Fruit fly (Drosophila melanogaster) whole organism, embryonic: Measurements from ENCODE around the gene CG8326.

Experiments
- Adf1 ChIP-seq: fragments of 200-800 bp; sonication (Bioruptor generic); IDR thresholded peaks from 2 replicates; pipeline ENCODE4 v1.3.6; 2022; ENCODE audit warnings: missing biosample characterization, missing genetic modification characterization
- Bgb ChIP-seq: fragments of 200-800 bp; sonication (Bioruptor generic); IDR thresholded peaks from 2 replicates; pipeline ENCODE4 v1.3.6; 2022; ENCODE audit warnings: missing biosample characterization, missing genetic modification characterization; ENCODE audit not compliant: partially characterized antibody
- CG10209 ChIP-seq: fragments of 200-800 bp; sonication (Bioruptor generic); optimal IDR thresholded peaks from 3 replicates; lab custom pipeline; 2017; ENCODE audit warnings: missing biosample characterization, mild to moderate bottlenecking, missing genetic modification characterization, missing genetic modification reagents
- CG10366 ChIP-seq: fragments of 200-800 bp; sonication (Bioruptor generic); IDR thresholded peaks from 2 replicates; pipeline ENCODE4 v1.3.6; 2022; ENCODE audit warnings: missing biosample characterization, missing genetic modification characterization
- CG10959 ChIP-seq: fragments of 200-800 bp; sonication (Bioruptor generic); IDR thresholded peaks from 2 replicates; pipeline ENCODE4 v1.3.6; 2022; ENCODE audit warnings: missing biosample characterization, missing genetic modification characterization
- CG1233 ChIP-seq: fragments of 200-800 bp; sonication (Bioruptor generic); optimal IDR thresholded peaks from 4 replicates; lab custom pipeline; 2018; ENCODE audit warnings: missing biosample characterization, mild to moderate bottlenecking, missing genetic modification characterization
- CG14710 ChIP-seq: fragments of 200-800 bp; sonication (Bioruptor generic); optimal IDR thresholded peaks from 3 replicates; lab custom pipeline; 2019; ENCODE audit warnings: missing biosample characterization, mild to moderate bottlenecking, missing genetic modification characterization, moderate library complexity
- CG14965 ChIP-seq: fragments of 200-800 bp; sonication (Bioruptor generic); optimal IDR thresholded peaks from 2 replicates; lab custom pipeline; 2016; ENCODE audit warnings: missing biosample characterization, missing genetic modification characterization, borderline replicate concordance
- CG16813 ChIP-seq: fragments of 200-800 bp; sonication (Bioruptor generic); IDR thresholded peaks from 3 replicates; pipeline ENCODE4 v1.3.6; 2022; ENCODE audit warnings: missing biosample characterization, missing genetic modification characterization; ENCODE audit not compliant: partially characterized antibody
- CG17361 ChIP-seq: fragments of 200-800 bp; sonication (Bioruptor generic); IDR thresholded peaks from 3 replicates; pipeline ENCODE4 v1.3.6; 2022; ENCODE audit warnings: missing biosample characterization, missing genetic modification characterization
- CG1792 ChIP-seq: fragments of 200-800 bp; sonication (Bioruptor generic); optimal IDR thresholded peaks from 2 replicates; lab custom pipeline; 2016; ENCODE audit warnings: missing biosample characterization, missing genetic modification characterization
- CG18011 ChIP-seq: fragments of 200-800 bp; sonication (Bioruptor generic); optimal IDR thresholded peaks from 2 replicates; lab custom pipeline; 2017; ENCODE audit warnings: missing biosample characterization, missing genetic modification characterization, mild to moderate bottlenecking, moderate library complexity, missing genotype
- CG2202 ChIP-seq: fragments of 200-800 bp; sonication (Bioruptor generic); optimal IDR thresholded peaks from 2 replicates; lab custom pipeline; 2018; ENCODE audit warnings: missing biosample characterization, mild to moderate bottlenecking, missing genetic modification characterization
- CG2678 ChIP-seq: fragments of 200-800 bp; sonication (Bioruptor generic); optimal IDR thresholded peaks from 3 replicates; lab custom pipeline; 2019; ENCODE audit warnings: missing biosample characterization, mild to moderate bottlenecking, missing genetic modification characterization, moderate library complexity
- CG31441 ChIP-seq: fragments of 200-800 bp; sonication (Bioruptor generic); IDR thresholded peaks from 2 replicates; pipeline ENCODE4 v1.3.6; 2022; ENCODE audit warnings: missing biosample characterization, missing genetic modification characterization
- CG3281 ChIP-seq: fragments of 200-800 bp; sonication (Bioruptor generic); optimal IDR thresholded peaks from 3 replicates; lab custom pipeline; 2017; ENCODE audit warnings: missing biosample characterization, mild to moderate bottlenecking, missing genetic modification characterization
- CG34376 ChIP-seq: fragments of 200-800 bp; sonication (Bioruptor generic); optimal IDR thresholded peaks from 2 replicates; lab custom pipeline; 2018; ENCODE audit warnings: missing biosample characterization, mild to moderate bottlenecking, missing genetic modification characterization
- CG4707 ChIP-seq: fragments of 200-800 bp; sonication (Bioruptor generic); optimal IDR thresholded peaks from 2 replicates; lab custom pipeline; 2018; ENCODE audit warnings: missing biosample characterization, mild to moderate bottlenecking, missing genetic modification characterization, moderate library complexity
- CG6791 ChIP-seq: fragments of 200-800 bp; sonication (Bioruptor generic); IDR thresholded peaks from 3 replicates; pipeline ENCODE4 v1.3.6; 2022; ENCODE audit warnings: missing biosample characterization, missing genetic modification characterization; ENCODE audit not compliant: partially characterized antibody
- CHES-1-like ChIP-seq: fragments of 200-800 bp; sonication (Bioruptor generic); optimal IDR thresholded peaks from 2 replicates; lab custom pipeline; 2016; ENCODE audit warnings: missing biosample characterization, missing genetic modification characterization
- D19B ChIP-seq: fragments of 200-800 bp; sonication (Bioruptor generic); optimal IDR thresholded peaks from 2 replicates; lab custom pipeline; 2017; ENCODE audit warnings: missing biosample characterization, mild to moderate bottlenecking, missing genetic modification characterization
- Doc3 ChIP-seq: fragments of 200-800 bp; sonication (Bioruptor generic); IDR thresholded peaks from 3 replicates; pipeline ENCODE4 v1.3.6; 2022; ENCODE audit warnings: missing biosample characterization, missing genetic modification characterization; ENCODE audit not compliant: partially characterized antibody
- Eip74EF ChIP-seq, 2 experiments: fragments of 200-800 bp in 1 of 2; fragments of >200 bp in 1 of 2; sonication (Bioruptor generic) in 1 of 2; optimal IDR thresholded peaks; 2 replicates each; lab custom pipeline; 2017 to 2019; ENCODE audit warnings: missing biosample characterization in 2 of 2, missing genetic modification characterization in 2 of 2, mild to moderate bottlenecking in 1 of 2, moderate library complexity in 1 of 2
- Hr3 ChIP-seq: fragments of 200-800 bp; sonication (Bioruptor generic); optimal IDR thresholded peaks from 3 replicates; lab custom pipeline; 2016; ENCODE audit warnings: missing biosample characterization, missing genetic modification characterization
- Kr ChIP-seq: fragments of 200-800 bp; sonication (Bioruptor generic); optimal IDR thresholded peaks from 2 replicates; lab custom pipeline; 2017; ENCODE audit warnings: missing biosample characterization, mild to moderate bottlenecking, missing genetic modification characterization
- Lim3 ChIP-seq: fragments of 200-800 bp; sonication (Bioruptor generic); IDR thresholded peaks from 2 replicates; pipeline ENCODE4 v1.3.6; 2022; ENCODE audit warnings: missing biosample characterization, missing genetic modification characterization
- Mes4 ChIP-seq: fragments of 200-800 bp; sonication (Bioruptor generic); optimal IDR thresholded peaks from 2 replicates; lab custom pipeline; 2016; ENCODE audit warnings: missing biosample characterization, missing genetic modification characterization
- Nf-YC ChIP-seq: fragments of 200-800 bp; optimal IDR thresholded peaks from 3 replicates; lab custom pipeline; 2019; ENCODE audit warnings: missing biosample characterization, mild to moderate bottlenecking, missing genetic modification characterization, moderate library complexity
- Pdp1 ChIP-seq, 2 experiments: fragments of 200-800 bp; sonication (Bioruptor generic); optimal IDR thresholded peaks; 3 replicates each; lab custom pipeline; 2016; ENCODE audit warnings: missing biosample characterization in 2 of 2, missing genetic modification characterization in 2 of 2, mild to moderate bottlenecking in 1 of 2, moderate library complexity in 1 of 2
- Sry-β ChIP-seq: fragments of 200-800 bp; sonication (Bioruptor generic); optimal IDR thresholded peaks from 2 replicates; lab custom pipeline; 2018; ENCODE audit warnings: missing biosample characterization, mild to moderate bottlenecking, missing genetic modification characterization, moderate library complexity
- Sry-δ ChIP-seq: fragments of 200-800 bp; sonication (Bioruptor generic); optimal IDR thresholded peaks from 2 replicates; lab custom pipeline; 2016; ENCODE audit warnings: missing biosample characterization, missing genetic modification characterization
- Tbp ChIP-seq: fragments of >200 bp; optimal IDR thresholded peaks from 2 replicates; lab custom pipeline; 2018; ENCODE audit warnings: missing biosample characterization, missing genetic modification characterization
- Xrp1 ChIP-seq: fragments of 200-800 bp; sonication (Bioruptor generic); IDR thresholded peaks from 2 replicates; pipeline ENCODE4 v1.3.6; 2022; ENCODE audit warnings: missing biosample characterization, missing genetic modification characterization
- ase ChIP-seq: fragments of 200-800 bp; sonication (Bioruptor generic); IDR thresholded peaks from 3 replicates; pipeline ENCODE4 v1.3.6; 2022; ENCODE audit warnings: missing biosample characterization, missing genetic modification characterization
- crc ChIP-seq: fragments of 200-800 bp; sonication (Bioruptor generic); optimal IDR thresholded peaks from 2 replicates; lab custom pipeline; 2016; ENCODE audit warnings: missing biosample characterization, missing genetic modification characterization
- danr ChIP-seq: fragments of 200-800 bp; sonication (Bioruptor generic); IDR thresholded peaks from 2 replicates; pipeline ENCODE4 v1.3.6; 2022; ENCODE audit warnings: missing biosample characterization, missing genetic modification characterization
- disco-r ChIP-seq: fragments of 200-800 bp; sonication (Bioruptor generic); optimal IDR thresholded peaks from 2 replicates; lab custom pipeline; 2016; ENCODE audit warnings: missing biosample characterization, missing genetic modification characterization
- eyg ChIP-seq: fragments of 200-800 bp; sonication (Bioruptor generic); optimal IDR thresholded peaks from 3 replicates; lab custom pipeline; 2016; ENCODE audit warnings: missing biosample characterization, missing genetic modification characterization
- grau ChIP-seq: fragments of 200-800 bp; optimal IDR thresholded peaks from 3 replicates; lab custom pipeline; 2019; ENCODE audit warnings: missing biosample characterization, mild to moderate bottlenecking, missing genetic modification characterization, moderate library complexity
- gt ChIP-seq: fragments of 200-800 bp; sonication (Bioruptor generic); IDR thresholded peaks from 2 replicates; pipeline ENCODE4 v1.3.6; 2022; ENCODE audit warnings: missing biosample characterization, missing genetic modification characterization
- pho ChIP-seq: fragments of 200-800 bp; sonication (Bioruptor generic); optimal IDR thresholded peaks from 2 replicates; lab custom pipeline; 2016; ENCODE audit warnings: missing biosample characterization, missing genetic modification characterization
- repo ChIP-seq: fragments of 200-800 bp; sonication (Bioruptor generic); optimal IDR thresholded peaks from 2 replicates; lab custom pipeline; 2016; ENCODE audit warnings: missing biosample characterization, missing genetic modification characterization
- row ChIP-seq: fragments of 200-800 bp; sonication (Bioruptor generic); IDR thresholded peaks from 3 replicates; pipeline ENCODE4 v1.3.6; 2022; ENCODE audit warnings: missing biosample characterization, missing genetic modification characterization
- sc ChIP-seq, 3 experiments: fragments of >200 bp in 2 of 3; fragments of 200-800 bp in 1 of 3; sonication (Bioruptor generic) in 1 of 3; optimal IDR thresholded peaks; 2 replicates in 2 of 3; 3 replicates in 1 of 3; lab custom pipeline; 2017; ENCODE audit warnings: mild to moderate bottlenecking in 1 of 3, missing biosample characterization in 1 of 3, missing genetic modification characterization in 1 of 3, missing genetic modification reagents in 1 of 3
- schlank ChIP-seq: fragments of 200-800 bp; sonication (Bioruptor generic); optimal IDR thresholded peaks from 2 replicates; lab custom pipeline; 2018; ENCODE audit warnings: missing biosample characterization, mild to moderate bottlenecking, missing genetic modification characterization
- scrt ChIP-seq: fragments of 200-800 bp; sonication (Bioruptor generic); optimal IDR thresholded peaks from 2 replicates; lab custom pipeline; 2018; ENCODE audit warnings: missing biosample characterization, mild to moderate bottlenecking, missing genetic modification characterization, moderate library complexity
- sd ChIP-seq: fragments of 200-800 bp; sonication (Bioruptor generic); optimal IDR thresholded peaks from 3 replicates; lab custom pipeline; 2018; ENCODE audit warnings: missing biosample characterization, mild to moderate bottlenecking, missing genetic modification characterization, moderate library complexity
- sens ChIP-seq: fragments of 200-800 bp; sonication (Bioruptor generic); peaks from one replicate; lab custom pipeline; 2016; ENCODE audit warnings: missing biosample characterization, missing genetic modification characterization
- sna ChIP-seq: fragments of 200-800 bp; sonication (Bioruptor generic); IDR thresholded peaks from 2 replicates; pipeline ENCODE4 v1.3.6; 2022; ENCODE audit warnings: missing biosample characterization, missing genetic modification characterization; ENCODE audit not compliant: partially characterized antibody
- toy ChIP-seq: fragments of 200-800 bp; sonication (Bioruptor generic); IDR thresholded peaks from 2 replicates; pipeline ENCODE4 v1.3.6; 2022; ENCODE audit warnings: missing biosample characterization, missing genetic modification characterization

Gene CG8326

DNA sequence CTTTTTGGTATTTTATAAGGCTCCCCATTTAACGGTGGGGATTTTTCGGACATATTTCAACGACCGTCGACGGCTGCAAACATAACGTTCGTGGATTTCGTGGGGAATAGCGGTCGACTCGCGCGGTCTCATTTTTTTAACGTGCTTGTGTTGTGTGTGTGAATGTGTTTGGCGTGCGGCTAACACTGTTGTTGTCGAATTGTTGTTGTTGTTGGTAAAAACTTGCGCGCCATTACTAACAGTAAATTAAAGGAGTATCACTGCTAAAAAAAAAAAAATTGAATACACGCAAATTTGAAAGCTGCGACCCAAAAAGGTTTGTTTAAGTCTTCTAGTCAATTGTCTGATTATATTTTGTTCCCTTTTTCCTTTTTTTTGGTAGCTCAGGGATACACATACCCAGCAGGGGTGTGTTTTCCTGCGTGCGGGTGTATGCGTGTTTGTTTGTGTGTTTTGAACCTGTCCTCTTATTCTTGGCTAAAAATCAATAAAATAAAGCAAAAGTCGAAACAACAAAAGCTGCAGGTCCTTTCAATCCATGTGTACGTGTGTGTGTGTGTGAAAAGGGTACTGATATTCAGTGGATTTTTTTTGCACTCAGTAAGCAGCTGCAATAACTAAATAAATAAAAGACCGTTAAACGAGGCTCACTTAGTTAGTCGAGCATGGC lies 49.4 kb downstream of the CG8326 start, which contains the start of gene CG12991 (continued):
- TF ChIP-seq sc (optimal IDR thresholded peaks at IDR 0.05; lab: Kevin White, UChicago) = no peak
- TF ChIP-seq sc (GFP tag; optimal IDR thresholded peaks at IDR 0.05; lab: Kevin White, UChicago) = no peak
- TF ChIP-seq CG10959 = no peak
- TF ChIP-seq sens (GFP tag; lab: Kevin White, UChicago) = no peak
- no peak for TF ChIP-seq CG6791 (GFP tag; lab: Robert Waterston, UW)
- no peak for TF ChIP-seq CG31441 (GFP tag; lab: Robert Waterston, UW)
- no peak for TF ChIP-seq CG10209 (GFP tag; lab: Kevin White, UChicago)
- no peak for TF ChIP-seq Pdp1 (GFP tag; optimal IDR thresholded peaks at IDR 0.05; lab: Kevin White, UChicago)
- TF ChIP-seq danr = no peak
- no peak for TF ChIP-seq Sry-δ
- TF ChIP-seq disco-r (GFP tag; lab: Kevin White, UChicago) = no peak
- TF ChIP-seq CG14965 (GFP tag; lab: Kevin White, UChicago) = no peak
- TF ChIP-seq CG1792 (GFP tag; lab: Kevin White, UChicago) = no peak
- TF ChIP-seq toy = no peak
- TF ChIP-seq repo = no peak
- TF ChIP-seq schlank (tag; lab: Kevin White, UChicago) = no peak
- no peak for TF ChIP-seq sd (tag; lab: Kevin White, UChicago)
- no peak for TF ChIP-seq D19B (GFP tag; lab: Kevin White, UChicago)
- no peak for TF ChIP-seq Xrp1
- no peak for TF ChIP-seq CG34376 (GFP tag; lab: Kevin White, UChicago)
- TF ChIP-seq grau (tag; lab: Kevin White, UChicago) = no peak
- no peak for TF ChIP-seq Sry-β (GFP tag; lab: Kevin White, UChicago)
- TF ChIP-seq CG2202 (tag; lab: Kevin White, UChicago) = no peak
- TF ChIP-seq Hr3 (GFP tag; lab: Kevin White, UChicago) = no peak
- TF ChIP-seq CG1233 (GFP tag; lab: Kevin White, UChicago) = no peak
- no peak for TF ChIP-seq CG16813 (GFP tag; lab: Robert Waterston, UW)
- no peak for TF ChIP-seq eyg (GFP tag; lab: Kevin White, UChicago)
- no peak for TF ChIP-seq CG4707
- TF ChIP-seq crc (GFP tag; lab: Kevin White, UChicago) = no peak
- no peak for TF ChIP-seq CG14710 (tag; lab: Kevin White, UChicago)
- no peak for TF ChIP-seq Mes4
- no peak for TF ChIP-seq CHES-1-like (GFP tag; lab: Kevin White, UChicago)
- TF ChIP-seq Tbp (GFP tag; lab: Kevin White, UChicago) = no peak
- TF ChIP-seq CG2678 (tag; lab: Kevin White, UChicago) = no peak
- no peak for TF ChIP-seq gt
- no peak for TF ChIP-seq Kr (GFP tag; lab: Kevin White, UChicago)
- TF ChIP-seq CG18011 (GFP tag; lab: Kevin White, UChicago) = no peak
- no peak for TF ChIP-seq sna (GFP tag; lab: Robert Waterston, UW)
- TF ChIP-seq ase (GFP tag; lab: Robert Waterston, UW) = no peak
- peak; percentile 15 for TF ChIP-seq scrt
- TF ChIP-seq CG10366 (GFP tag; lab: Robert Waterston, UW) = no peak
- TF ChIP-seq Adf1 (GFP tag; lab: Robert Waterston, UW) = no peak; the same call in 1 of the 2 replicates
- TF ChIP-seq Doc3 (GFP tag; lab: Robert Waterston, UW) = no peak
- TF ChIP-seq CG17361 (GFP tag; lab: Robert Waterston, UW) = no peak
- TF ChIP-seq Nf-YC (tag; lab: Kevin White, UChicago) = no peak
- TF ChIP-seq CG3281 = peak; percentile 36
- TF ChIP-seq pho (GFP tag; lab: Kevin White, UChicago) = no peak
- TF ChIP-seq Lim3 (GFP tag; lab: Robert Waterston, UW) = no peak
- peak; percentile 34; the same call in 1 of the 3 replicates for TF ChIP-seq row
- no peak for TF ChIP-seq Eip74EF (GFP tag; optimal IDR thresholded peaks at IDR 0.05; lab: Kevin White, UChicago)
- no peak for TF ChIP-seq Bgb (GFP tag; lab: Robert Waterston, UW)
